Worm (Caenorhabditis elegans) whole organism, young adult: ENCODE measurements around the gene F33A8.4.

Experiments
- B0019.2 ChIP-seq: fragments of 200-800 bp; sonication (Bioruptor generic); conservative IDR thresholded peaks from 2 replicates; pipeline ENCODE4 v1.3.6; 2022; ENCODE audit warnings: missing genetic modification reagents, missing genetic modification characterization, missing compliant biosample characterization
- B0336.3 ChIP-seq: fragments of 200-800 bp; sonication (Bioruptor generic); IDR thresholded peaks from 2 replicates; pipeline ENCODE4 v1.3.6; 2022; ENCODE audit warnings: missing genetic modification characterization, missing compliant biosample characterization
- F37B4.10 ChIP-seq: fragments of 200-800 bp; sonication (Bioruptor generic); IDR thresholded peaks from 2 replicates; pipeline ENCODE4 v1.3.6; 2022; ENCODE audit warnings: missing genetic modification characterization, missing compliant biosample characterization
- F39B2.1 ChIP-seq: fragments of 200-800 bp; sonication (Bioruptor generic); IDR thresholded peaks from 2 replicates; pipeline ENCODE4 v1.3.6; 2022; ENCODE audit warnings: missing genetic modification reagents, missing genetic modification characterization, missing compliant biosample characterization
- K12H6.12 ChIP-seq: fragments of 200-800 bp; sonication (Bioruptor generic); optimal IDR thresholded peaks from 2 replicates; lab custom pipeline; 2018; ENCODE audit warnings: mild to moderate bottlenecking, missing genetic modification characterization, missing compliant biosample characterization
- T26A5.8 ChIP-seq: sonication (generic microtip); optimal IDR thresholded peaks from 2 replicates; lab custom pipeline; 2016; ENCODE audit warnings: missing genetic modification characterization, missing compliant biosample characterization
- Y53F4B.3 ChIP-seq: fragments of 200-800 bp; sonication (Bioruptor generic); IDR thresholded peaks from 2 replicates; pipeline ENCODE4 v1.3.6; 2022; ENCODE audit warnings: missing genetic modification reagents, missing genetic modification characterization, missing compliant biosample characterization
- Y67H2A.10 ChIP-seq: fragments of 200-800 bp; sonication (Bioruptor generic); conservative IDR thresholded peaks from 2 replicates; pipeline ENCODE4 v1.3.6; 2022; ENCODE audit warnings: missing genetic modification reagents, missing genetic modification characterization, missing compliant biosample characterization
- ZK185.1 ChIP-seq: sonication (generic microtip); optimal IDR thresholded peaks from 2 replicates; lab custom pipeline; 2016; ENCODE audit warnings: mild to moderate bottlenecking, missing genetic modification characterization, missing compliant biosample characterization; ENCODE audit not compliant: poor library complexity, severe bottlenecking
- ama-1 ChIP-seq, 3 experiments: fragments of 150-350 bp in 1 of 3; sonication (generic microtip) in 2 of 3; optimal IDR thresholded peaks; 2 replicates each; lab custom pipeline; 2014 to 2018; ENCODE audit warnings: missing biosample characterization in 2 of 3, missing genetic modification characterization in 2 of 3, missing genetic modification reagents in 2 of 3
- aptf-2 ChIP-seq: fragments of 200-800 bp; sonication (Bioruptor generic); conservative IDR thresholded peaks from 2 replicates; pipeline ENCODE4 v1.3.6; 2022; ENCODE audit warnings: missing genetic modification reagents, missing genetic modification characterization, missing compliant biosample characterization
- aptf-3 ChIP-seq: fragments of 200-800 bp; sonication (Bioruptor generic); IDR thresholded peaks from 2 replicates; pipeline ENCODE4 v1.3.6; 2022; ENCODE audit warnings: missing genetic modification characterization, missing compliant biosample characterization
- atf-7 ChIP-seq: sonication (generic microtip); optimal IDR thresholded peaks from 2 replicates; lab custom pipeline; 2017; ENCODE audit warnings: mild to moderate bottlenecking, missing genetic modification characterization, missing compliant biosample characterization
- athp-1 ChIP-seq: sonication (generic microtip); optimal IDR thresholded peaks from 2 replicates; lab custom pipeline; 2017; ENCODE audit warnings: mild to moderate bottlenecking, missing genetic modification characterization, missing compliant biosample characterization
- cebp-1 ChIP-seq, 2 experiments: fragments of 200-800 bp in 1 of 2; sonication (Bioruptor generic) in 1 of 2; sonication (generic microtip) in 1 of 2; IDR thresholded peaks in 1 of 2; optimal IDR thresholded peaks in 1 of 2; 2 replicates each; pipeline versions ENCODE4 v1.3.6 to Lab custom; 2017 to 2022; ENCODE audit warnings: missing compliant biosample characterization in 2 of 2, missing genetic modification characterization in 2 of 2, mild to moderate bottlenecking in 1 of 2, missing genetic modification reagents in 1 of 2, moderate library complexity in 1 of 2
- ceh-100 ChIP-seq: fragments of 200-800 bp; sonication (Bioruptor generic); IDR thresholded peaks from 2 replicates; pipeline ENCODE4 v1.3.6; 2022; ENCODE audit warnings: missing genetic modification reagents, missing genetic modification characterization, missing compliant biosample characterization
- ceh-91 ChIP-seq: fragments of 200-800 bp; sonication (Bioruptor generic); IDR thresholded peaks from 2 replicates; pipeline ENCODE4 v1.3.6; 2022; ENCODE audit warnings: missing genetic modification reagents, missing genetic modification characterization, missing compliant biosample characterization
- dox-1 ChIP-seq: fragments of 200-800 bp; sonication (Bioruptor generic); IDR thresholded peaks from 2 replicates; pipeline ENCODE4 v1.3.6; 2022; ENCODE audit warnings: missing genetic modification reagents, missing genetic modification characterization, missing compliant biosample characterization
- efl-1 ChIP-seq: fragments of 150-350 bp; optimal IDR thresholded peaks from 2 replicates; lab custom pipeline; 2014; ENCODE audit warnings: missing biosample characterization, missing genetic modification reagents, missing genetic modification characterization
- fkh-3 ChIP-seq: sonication (generic microtip); optimal IDR thresholded peaks from 2 replicates; lab custom pipeline; 2016; ENCODE audit warnings: mild to moderate bottlenecking, missing genetic modification characterization, missing compliant biosample characterization
- gei-17 ChIP-seq: fragments of 200-800 bp; sonication (Bioruptor generic); optimal IDR thresholded peaks from 2 replicates; lab custom pipeline; 2018; ENCODE audit warnings: mild to moderate bottlenecking, missing genetic modification characterization, missing compliant biosample characterization
- hlh-12 ChIP-seq: sonication (generic microtip); optimal IDR thresholded peaks from 2 replicates; lab custom pipeline; 2016; ENCODE audit warnings: missing genetic modification characterization, missing compliant biosample characterization
- hlh-26 ChIP-seq: fragments of 200-800 bp; sonication (Bioruptor generic); conservative IDR thresholded peaks from 2 replicates; pipeline ENCODE4 v1.3.6; 2022; ENCODE audit warnings: missing genetic modification reagents, missing genetic modification characterization, missing compliant biosample characterization
- hrde-1 ChIP-seq: sonication (generic microtip); optimal IDR thresholded peaks from 2 replicates; lab custom pipeline; 2016; ENCODE audit warnings: missing genetic modification characterization, mild to moderate bottlenecking, missing compliant biosample characterization, moderate library complexity, missing genotype, missing genetic modification reagents, borderline replicate concordance
- hsf-1 ChIP-seq: fragments of 200-800 bp; sonication (Bioruptor generic); IDR thresholded peaks from 2 replicates; pipeline ENCODE4 v1.3.6; 2022; ENCODE audit warnings: missing genetic modification reagents, missing genetic modification characterization, missing compliant biosample characterization
- lag-1 ChIP-seq: fragments of 200-800 bp; sonication (Bioruptor generic); IDR thresholded peaks from 2 replicates; pipeline ENCODE4 v1.3.6; 2022; ENCODE audit warnings: missing genetic modification reagents, missing genetic modification characterization, missing compliant biosample characterization
- lin-35 ChIP-seq, 3 experiments: fragments of 150-350 bp in 2 of 3; sonication (generic microtip) in 1 of 3; optimal IDR thresholded peaks; 2 replicates each; lab custom pipeline; 2014 to 2018; ENCODE audit warnings: missing biosample characterization in 3 of 3, missing genetic modification characterization in 3 of 3, missing genetic modification reagents in 3 of 3
- lin-40 ChIP-seq: sonication (generic microtip); optimal IDR thresholded peaks from 2 replicates; lab custom pipeline; 2016; ENCODE audit warnings: missing genetic modification characterization, mild to moderate bottlenecking, missing compliant biosample characterization, missing genotype, missing genetic modification reagents
- lin-54 ChIP-seq: fragments of 200-800 bp; sonication (Bioruptor generic); optimal IDR thresholded peaks from 2 replicates; lab custom pipeline; 2018; ENCODE audit warnings: mild to moderate bottlenecking, missing genetic modification characterization, missing compliant biosample characterization
- lsy-27 ChIP-seq: sonication (generic microtip); optimal IDR thresholded peaks from 2 replicates; lab custom pipeline; 2017; ENCODE audit warnings: missing genetic modification characterization, mild to moderate bottlenecking, missing compliant biosample characterization, antibody characterized with exemption, missing genotype, borderline replicate concordance; ENCODE audit not compliant: insufficient read depth
- madf-10 ChIP-seq: sonication (generic microtip); optimal IDR thresholded peaks from 2 replicates; lab custom pipeline; 2016; ENCODE audit warnings: mild to moderate bottlenecking, missing genetic modification characterization, missing compliant biosample characterization
- madf-3 ChIP-seq: fragments of 200-800 bp; sonication (Bioruptor generic); IDR thresholded peaks from 2 replicates; pipeline ENCODE4 v1.3.6; 2022; ENCODE audit warnings: missing genetic modification reagents, missing genetic modification characterization, missing compliant biosample characterization
- nfya-2 ChIP-seq: fragments of 200-800 bp; sonication (Bioruptor generic); IDR thresholded peaks from 2 replicates; pipeline ENCODE4 v1.3.6; 2022; ENCODE audit warnings: missing genetic modification reagents, missing genetic modification characterization, missing compliant biosample characterization
- nfyb-1 ChIP-seq: fragments of 200-800 bp; sonication (Bioruptor generic); IDR thresholded peaks from 2 replicates; pipeline ENCODE4 v1.3.6; 2022; ENCODE audit warnings: missing genetic modification reagents, missing genetic modification characterization, missing compliant biosample characterization
- pbrm-1 ChIP-seq: fragments of 200-800 bp; sonication (Bioruptor generic); IDR thresholded peaks from 2 replicates; pipeline ENCODE4 v1.3.6; 2022; ENCODE audit warnings: missing genetic modification reagents, missing genetic modification characterization, missing compliant biosample characterization
- rcor-1 ChIP-seq: fragments of 200-800 bp; sonication (Bioruptor generic); IDR thresholded peaks from 2 replicates; pipeline ENCODE4 v1.3.6; 2022; ENCODE audit warnings: missing genetic modification reagents, missing genetic modification characterization, missing compliant biosample characterization
- rec-8 ChIP-seq, 2 experiments: sonication (generic microtip); optimal IDR thresholded peaks; 2 replicates each; lab custom pipeline; 2016; ENCODE audit warnings: mild to moderate bottlenecking in 2 of 2, missing genetic modification characterization in 2 of 2, missing genetic modification reagents in 2 of 2, missing genotype in 2 of 2, missing biosample characterization in 1 of 2, missing compliant biosample characterization in 1 of 2, moderate library complexity in 1 of 2
- rpc-1 ChIP-seq, 2 experiments: fragments of 150-350 bp in 1 of 2; sonication (generic microtip) in 1 of 2; optimal IDR thresholded peaks; 2 replicates each; lab custom pipeline; 2014 to 2018; ENCODE audit warnings: missing biosample characterization in 1 of 2, missing genetic modification characterization in 1 of 2, missing genetic modification reagents in 1 of 2, missing genotype in 1 of 2
- snpc-3.4 ChIP-seq: sonication (generic microtip); optimal IDR thresholded peaks from 2 replicates; lab custom pipeline; 2017; ENCODE audit warnings: missing genetic modification characterization, mild to moderate bottlenecking, missing compliant biosample characterization, antibody characterized with exemption, moderate library complexity, missing genotype, missing genetic modification reagents
- snpc-4 ChIP-seq, 5 experiments: fragments of 150-350 bp in 1 of 5; sonication (generic microtip) in 4 of 5; optimal IDR thresholded peaks; 2 replicates each; lab custom pipeline; 2014 to 2018; ENCODE audit warnings: missing genetic modification characterization in 5 of 5, missing biosample characterization in 3 of 5, antibody characterized with exemption in 2 of 5, mild to moderate bottlenecking in 2 of 5, missing compliant biosample characterization in 2 of 5, missing genotype in 2 of 5, moderate library complexity in 2 of 5, missing genetic modification reagents in 1 of 5
- sptf-2 ChIP-seq: fragments of 200-800 bp; sonication (Bioruptor generic); optimal IDR thresholded peaks from 2 replicates; lab custom pipeline; 2018; ENCODE audit warnings: mild to moderate bottlenecking, missing genetic modification characterization, missing compliant biosample characterization
- tlf-1 ChIP-seq: fragments of 200-800 bp; sonication (Bioruptor generic); optimal IDR thresholded peaks from 2 replicates; lab custom pipeline; 2018; ENCODE audit warnings: mild to moderate bottlenecking, missing genetic modification characterization, missing compliant biosample characterization
- xnd-1 ChIP-seq: sonication (generic microtip); optimal IDR thresholded peaks from 2 replicates; lab custom pipeline; 2016; ENCODE audit warnings: missing genotype, missing genetic modification reagents, missing genetic modification characterization, missing compliant biosample characterization
- zfh-2 ChIP-seq: fragments of 200-800 bp; sonication (Bioruptor generic); conservative IDR thresholded peaks from 2 replicates; pipeline ENCODE4 v1.3.6; 2022; ENCODE audit warnings: missing genetic modification reagents, missing genetic modification characterization, missing compliant biosample characterization
- zim-3 ChIP-seq: sonication (generic microtip); optimal IDR thresholded peaks from 2 replicates; lab custom pipeline; 2017; ENCODE audit warnings: mild to moderate bottlenecking, missing genetic modification characterization, moderate library complexity, missing compliant biosample characterization

The F33A8.4 gene

ce11 chrII:11042878-11043331, 5.9 kb downstream of the F33A8.4 start (continued):
- no peak for TF ChIP-seq sptf-2
- peak; percentile 23; the same call in 1 of the 2 replicates for TF ChIP-seq rcor-1 (GFP tag; lab: Robert Waterston, UW)
- TF ChIP-seq xnd-1 (tag; lab: Kevin White, UChicago) = no peak
- no peak for TF ChIP-seq hrde-1 (tag; lab: Kevin White, UChicago)
- peak; percentile 5 for TF ChIP-seq gei-17 (GFP tag; lab: Kevin White, UChicago)
- no peak for TF ChIP-seq nfya-2 (GFP tag; lab: Robert Waterston, UW)
- TF ChIP-seq Y67H2A.10 (GFP tag; lab: Robert Waterston, UW) = 0 out of 2 replicates have a peak, but pooled peaks have one; percentile 29
- no peak for TF ChIP-seq F39B2.1 (GFP tag; lab: Robert Waterston, UW)
- TF ChIP-seq hlh-12 = no peak
- TF ChIP-seq T26A5.8 (tag; lab: Kevin White, UChicago) = no peak
- TF ChIP-seq athp-1 = peak; percentile 14
- no peak for TF ChIP-seq aptf-2 (GFP tag; lab: Robert Waterston, UW)
- TF ChIP-seq ceh-100 = no peak; the same call in 1 of the 2 replicates
- TF ChIP-seq atf-7 (tag; lab: Kevin White, UChicago) = peak; percentile 4
- TF ChIP-seq madf-10 (tag; lab: Kevin White, UChicago) = peak; percentile 26
- peak; percentile 70 for TF ChIP-seq dox-1 (GFP tag; lab: Robert Waterston, UW)
- no peak for TF ChIP-seq ceh-91 (GFP tag; lab: Robert Waterston, UW)
- no peak for TF ChIP-seq snpc-3.4 (tag; lab: Kevin White, UChicago)
- peak; percentile 22 for TF ChIP-seq ZK185.1 (tag; lab: Kevin White, UChicago)
- TF ChIP-seq aptf-3 (GFP tag; lab: Robert Waterston, UW) = no peak
- TF ChIP-seq B0336.3 = peak; percentile 82
- TF ChIP-seq pbrm-1 (GFP tag; lab: Robert Waterston, UW) = 0 out of 2 replicates have a peak, but pooled peaks have one; percentile 21
- no peak for TF ChIP-seq lag-1 (GFP tag; lab: Robert Waterston, UW)
- TF ChIP-seq rec-8 (tag; optimal IDR thresholded peaks at IDR 0.05; lab: Kevin White, UChicago) = no peak
- TF ChIP-seq madf-3 = no peak
- no peak for TF ChIP-seq lsy-27 (tag; lab: Kevin White, UChicago)
- no peak for TF ChIP-seq tlf-1 (GFP tag; lab: Kevin White, UChicago)
- peak; percentile 74 for TF ChIP-seq K12H6.12 (tag; lab: Kevin White, UChicago)
- TF ChIP-seq zfh-2 = peak; percentile 96
- no peak for TF ChIP-seq F37B4.10 (GFP tag; lab: Robert Waterston, UW)
- no peak for TF ChIP-seq hlh-26 (GFP tag; lab: Robert Waterston, UW)
- TF ChIP-seq rpc-1 (optimal IDR thresholded peaks at IDR 0.05; lab: Kevin White, UChicago) = no peak
- no peak for TF ChIP-seq rpc-1 (tag; optimal IDR thresholded peaks at IDR 0.05; lab: Kevin White, UChicago)
- no peak for TF ChIP-seq ama-1 (optimal IDR thresholded peaks at IDR 0.05; lab: Kevin White, UChicago)
- peak; percentile 13 to 67 for TF ChIP-seq ama-1 (GFP tag; optimal IDR thresholded peaks at IDR 0.05; lab: Kevin White, UChicago)
- TF ChIP-seq efl-1 = no peak
- TF ChIP-seq B0019.2 = no peak
- no peak for TF ChIP-seq zim-3
- no peak for TF ChIP-seq hsf-1 (GFP tag; lab: Robert Waterston, UW)
- TF ChIP-seq fkh-3 (tag; lab: Kevin White, UChicago) = no peak
- TF ChIP-seq cebp-1 (GFP tag; IDR thresholded peaks at IDR 0.05; lab: Robert Waterston, UW) = no peak
- peak; percentile 80 for TF ChIP-seq cebp-1 (tag; optimal IDR thresholded peaks at IDR 0.05; lab: Kevin White, UChicago)
- TF ChIP-seq lin-54 (GFP tag; lab: Kevin White, UChicago) = peak; percentile 34
- peak in 1 of 3 experiments; percentile 7 for TF ChIP-seq lin-35 (GFP tag; optimal IDR thresholded peaks at IDR 0.05; lab: Kevin White, UChicago)
- no peak for TF ChIP-seq nfyb-1 (GFP tag; lab: Robert Waterston, UW)
- no peak for TF ChIP-seq snpc-4 (GFP tag; optimal IDR thresholded peaks at IDR 0.05; lab: Kevin White, UChicago)
- peak; percentile 26 to 57 (median 46) for TF ChIP-seq snpc-4 (tag; optimal IDR thresholded peaks at IDR 0.05; lab: Kevin White, UChicago)
- peak; percentile 52 for TF ChIP-seq lin-40 (tag; lab: Kevin White, UChicago)
- no peak for TF ChIP-seq Y53F4B.3 (GFP tag; lab: Robert Waterston, UW)
